Fruit fly (Drosophila melanogaster) whole organism, embryonic: ENCODE measurements around the gene Megf8.

Experiments
- CG10543 ChIP-seq: fragments of 200-800 bp; sonication (Bioruptor generic); optimal IDR thresholded peaks from 3 replicates; lab custom pipeline; 2017; ENCODE audit warnings: missing biosample characterization, mild to moderate bottlenecking, missing genetic modification characterization, moderate library complexity
- CG10959 ChIP-seq: fragments of 200-800 bp; sonication (Bioruptor generic); IDR thresholded peaks from 2 replicates; pipeline ENCODE4 v1.3.6; 2022; ENCODE audit warnings: missing biosample characterization, missing genetic modification characterization
- CG11504 ChIP-seq: fragments of 200-800 bp; sonication (Bioruptor generic); optimal IDR thresholded peaks from 3 replicates; lab custom pipeline; 2019; ENCODE audit warnings: missing biosample characterization, mild to moderate bottlenecking, missing genetic modification characterization, moderate library complexity
- CG12769 ChIP-seq: fragments of 200-800 bp; sonication (Bioruptor generic); optimal IDR thresholded peaks from 2 replicates; lab custom pipeline; 2019; ENCODE audit warnings: missing biosample characterization, mild to moderate bottlenecking, missing genetic modification characterization, moderate library complexity
- CG13894 ChIP-seq: fragments of 200-800 bp; sonication (Bioruptor generic); optimal IDR thresholded peaks from 3 replicates; lab custom pipeline; 2018; ENCODE audit warnings: missing biosample characterization, mild to moderate bottlenecking, missing genetic modification characterization, moderate library complexity
- CG14441 ChIP-seq: fragments of 200-800 bp; sonication (Bioruptor generic); IDR thresholded peaks from 2 replicates; pipeline ENCODE4 v1.3.6; 2022; ENCODE audit warnings: missing biosample characterization, missing genetic modification characterization
- CG15269 ChIP-seq: fragments of 200-800 bp; sonication (Bioruptor generic); optimal IDR thresholded peaks from 2 replicates; lab custom pipeline; 2018; ENCODE audit warnings: missing biosample characterization, mild to moderate bottlenecking, missing genetic modification characterization, moderate library complexity
- CG15601 ChIP-seq: fragments of 200-800 bp; sonication (Bioruptor generic); optimal IDR thresholded peaks from 3 replicates; lab custom pipeline; 2019; ENCODE audit warnings: missing biosample characterization, mild to moderate bottlenecking, missing genetic modification characterization, moderate library complexity
- CG1647 ChIP-seq: fragments of 200-800 bp; sonication (Bioruptor generic); optimal IDR thresholded peaks from 3 replicates; lab custom pipeline; 2016; ENCODE audit warnings: missing biosample characterization, missing genetic modification characterization
- CG16813 ChIP-seq: fragments of 200-800 bp; sonication (Bioruptor generic); IDR thresholded peaks from 3 replicates; pipeline ENCODE4 v1.3.6; 2022; ENCODE audit warnings: missing biosample characterization, missing genetic modification characterization; ENCODE audit not compliant: partially characterized antibody
- CG2875 ChIP-seq: fragments of 200-800 bp; sonication (Bioruptor generic); optimal IDR thresholded peaks from 2 replicates; lab custom pipeline; 2017; ENCODE audit warnings: missing biosample characterization, mild to moderate bottlenecking, missing genetic modification characterization, missing genetic modification reagents
- CG6254 ChIP-seq: fragments of 200-800 bp; sonication (Bioruptor generic); optimal IDR thresholded peaks from 3 replicates; lab custom pipeline; 2017; ENCODE audit warnings: mild to moderate bottlenecking, missing biosample characterization, missing genetic modification reagents, missing genetic modification characterization
- CG6689 ChIP-seq: fragments of 200-800 bp; sonication (Bioruptor generic); IDR thresholded peaks from 2 replicates; pipeline ENCODE4 v1.3.6; 2022; ENCODE audit warnings: missing biosample characterization, missing genetic modification characterization
- CG8290 ChIP-seq, 3 experiments: fragments of 200-800 bp; sonication (Bioruptor generic); optimal IDR thresholded peaks; 2 replicates each; lab custom pipeline; 2016 to 2019; ENCODE audit warnings: missing biosample characterization in 3 of 3, missing genetic modification characterization in 3 of 3, mild to moderate bottlenecking in 2 of 3, moderate library complexity in 1 of 3
- CG8359 ChIP-seq: fragments of 200-800 bp; sonication (Bioruptor generic); optimal IDR thresholded peaks from 2 replicates; lab custom pipeline; 2017; ENCODE audit warnings: missing biosample characterization, mild to moderate bottlenecking, missing genetic modification characterization, borderline replicate concordance
- CTCF ChIP-seq: fragments of 200-800 bp; sonication (Bioruptor generic); optimal IDR thresholded peaks from 2 replicates; lab custom pipeline; 2017; ENCODE audit warnings: missing biosample characterization, mild to moderate bottlenecking, missing genetic modification characterization, moderate library complexity
- Camta ChIP-seq: fragments of 200-800 bp; sonication (Bioruptor generic); optimal IDR thresholded peaks from 2 replicates; lab custom pipeline; 2016; ENCODE audit warnings: missing biosample characterization, missing genetic modification characterization
- Deaf1 ChIP-seq: fragments of 200-800 bp; optimal IDR thresholded peaks from 3 replicates; lab custom pipeline; 2019; ENCODE audit warnings: missing biosample characterization, mild to moderate bottlenecking, missing genetic modification characterization, moderate library complexity
- Dip2 ChIP-seq: fragments of 200-800 bp; sonication (Bioruptor generic); IDR thresholded peaks from 2 replicates; pipeline ENCODE4 v1.3.6; 2022; ENCODE audit warnings: missing biosample characterization, missing genetic modification characterization
- Dll ChIP-seq: fragments of 200-800 bp; sonication (Bioruptor generic); IDR thresholded peaks from 4 replicates; pipeline ENCODE4 v1.3.6; 2022; ENCODE audit warnings: missing biosample characterization, missing genetic modification characterization; ENCODE audit not compliant: partially characterized antibody
- Hand ChIP-seq: fragments of 200-800 bp; sonication (Bioruptor generic); optimal IDR thresholded peaks from 2 replicates; lab custom pipeline; 2017; ENCODE audit warnings: mild to moderate bottlenecking, missing biosample characterization, missing genetic modification reagents, missing genetic modification characterization
- Kr ChIP-seq: fragments of 200-800 bp; sonication (Bioruptor generic); optimal IDR thresholded peaks from 2 replicates; lab custom pipeline; 2017; ENCODE audit warnings: missing biosample characterization, mild to moderate bottlenecking, missing genetic modification characterization
- NC2β ChIP-seq: fragments of 200-800 bp; sonication (Bioruptor generic); optimal IDR thresholded peaks from 2 replicates; lab custom pipeline; 2016; ENCODE audit warnings: missing biosample characterization, missing genetic modification characterization
- Oli ChIP-seq: fragments of 200-800 bp; sonication (Bioruptor generic); optimal IDR thresholded peaks from 2 replicates; lab custom pipeline; 2018; ENCODE audit warnings: missing biosample characterization, mild to moderate bottlenecking, missing genetic modification characterization, moderate library complexity
- Rx ChIP-seq: fragments of 200-800 bp; sonication (Bioruptor generic); IDR thresholded peaks from 2 replicates; pipeline ENCODE4 v1.3.6; 2022; ENCODE audit warnings: missing biosample characterization, missing genetic modification characterization
- Trl ChIP-seq, 3 experiments: fragments of >200 bp in 2 of 3; fragments of 200-800 bp in 1 of 3; sonication (Bioruptor generic) in 1 of 3; optimal IDR thresholded peaks; 2 replicates in 1 of 3; 3 replicates in 2 of 3; lab custom pipeline; 2016 to 2017; ENCODE audit warnings: missing biosample characterization in 1 of 3, missing genetic modification characterization in 1 of 3
- ac ChIP-seq: fragments of 200-800 bp; sonication (Bioruptor generic); optimal IDR thresholded peaks from 3 replicates; lab custom pipeline; 2017; ENCODE audit warnings: missing biosample characterization, mild to moderate bottlenecking, missing genetic modification characterization
- chinmo ChIP-seq: fragments of 200-800 bp; sonication (Bioruptor generic); IDR thresholded peaks from 4 replicates; pipeline ENCODE4 v1.3.6; 2022; ENCODE audit warnings: missing biosample characterization, missing genetic modification characterization; ENCODE audit not compliant: partially characterized antibody
- crol ChIP-seq: fragments of 200-800 bp; sonication (Bioruptor generic); IDR thresholded peaks from 2 replicates; pipeline ENCODE4 v1.3.6; 2022; ENCODE audit warnings: missing biosample characterization, missing genetic modification characterization
- cwo ChIP-seq: fragments of 200-800 bp; sonication (Bioruptor generic); optimal IDR thresholded peaks from 3 replicates; lab custom pipeline; 2017; ENCODE audit warnings: missing biosample characterization, missing genetic modification characterization, mild to moderate bottlenecking, moderate library complexity, missing genetic modification reagents
- eve ChIP-seq, 2 experiments: fragments of >200 bp; optimal IDR thresholded peaks; 2 replicates each; lab custom pipeline; 2017; ENCODE audit warnings: missing biosample characterization in 2 of 2, missing genetic modification characterization in 2 of 2
- ftz-f1 ChIP-seq: fragments of 200-800 bp; sonication (Bioruptor generic); optimal IDR thresholded peaks from 2 replicates; lab custom pipeline; 2016; ENCODE audit warnings: missing biosample characterization, missing genetic modification characterization
- grn ChIP-seq: fragments of 200-800 bp; sonication (Bioruptor generic); optimal IDR thresholded peaks from 3 replicates; lab custom pipeline; 2017; ENCODE audit warnings: missing biosample characterization, missing genetic modification characterization
- hb ChIP-seq: fragments of 200-800 bp; sonication (Bioruptor generic); IDR thresholded peaks from 3 replicates; pipeline ENCODE4 v1.3.6; 2022; ENCODE audit warnings: missing biosample characterization, missing genetic modification characterization; ENCODE audit not compliant: partially characterized antibody
- hkb ChIP-seq, 2 experiments: fragments of 200-800 bp in 1 of 2; fragments of >200 bp in 1 of 2; sonication (Bioruptor generic) in 1 of 2; IDR thresholded peaks in 1 of 2; optimal IDR thresholded peaks in 1 of 2; 2 replicates each; pipeline versions ENCODE4 v1.3.6 to Lab custom; 2017 to 2022; ENCODE audit warnings: missing biosample characterization in 1 of 2, missing genetic modification characterization in 1 of 2
- ind ChIP-seq: fragments of 200-800 bp; sonication (Bioruptor generic); optimal IDR thresholded peaks from 3 replicates; lab custom pipeline; 2016; ENCODE audit warnings: missing biosample characterization, missing genetic modification characterization
- inv ChIP-seq: fragments of 200-800 bp; sonication (Bioruptor generic); IDR thresholded peaks from 2 replicates; pipeline ENCODE4 v1.3.6; 2022; ENCODE audit warnings: missing biosample characterization, missing genetic modification characterization; ENCODE audit not compliant: partially characterized antibody
- kay ChIP-seq: fragments of 200-800 bp; sonication (Bioruptor generic); optimal IDR thresholded peaks from 2 replicates; lab custom pipeline; 2016; ENCODE audit warnings: missing biosample characterization, missing genetic modification characterization
- pzg ChIP-seq: fragments of 200-800 bp; sonication (Bioruptor generic); optimal IDR thresholded peaks from 3 replicates; lab custom pipeline; 2018; ENCODE audit warnings: missing biosample characterization, mild to moderate bottlenecking, missing genetic modification characterization, moderate library complexity
- scrt ChIP-seq: fragments of 200-800 bp; sonication (Bioruptor generic); optimal IDR thresholded peaks from 2 replicates; lab custom pipeline; 2018; ENCODE audit warnings: missing biosample characterization, mild to moderate bottlenecking, missing genetic modification characterization, moderate library complexity
- sd ChIP-seq: fragments of 200-800 bp; sonication (Bioruptor generic); optimal IDR thresholded peaks from 3 replicates; lab custom pipeline; 2018; ENCODE audit warnings: missing biosample characterization, mild to moderate bottlenecking, missing genetic modification characterization, moderate library complexity
- sens ChIP-seq: fragments of 200-800 bp; sonication (Bioruptor generic); peaks from one replicate; lab custom pipeline; 2016; ENCODE audit warnings: missing biosample characterization, missing genetic modification characterization
- sob ChIP-seq: fragments of 200-800 bp; sonication (Bioruptor generic); IDR thresholded peaks from 2 replicates; pipeline ENCODE4 v1.3.6; 2022; ENCODE audit warnings: missing biosample characterization, missing genetic modification characterization
- sug ChIP-seq: fragments of 200-800 bp; optimal IDR thresholded peaks from 2 replicates; lab custom pipeline; 2019; ENCODE audit warnings: missing biosample characterization, mild to moderate bottlenecking, missing genetic modification characterization, moderate library complexity
- unpg ChIP-seq: fragments of 200-800 bp; sonication (Bioruptor generic); optimal IDR thresholded peaks from 3 replicates; lab custom pipeline; 2018; ENCODE audit warnings: missing biosample characterization, mild to moderate bottlenecking, missing genetic modification characterization, moderate library complexity
- z ChIP-seq: fragments of 200-800 bp; sonication (Bioruptor generic); IDR thresholded peaks from 3 replicates; pipeline ENCODE4 v1.3.6; 2022; ENCODE audit warnings: missing biosample characterization, missing genetic modification characterization

The Megf8 gene

dm6 chr2L:8088025-8088789 is 44.9 kb downstream of the Megf8 start (continued):
- TF ChIP-seq grn (peak; percentile 42), CG16813 (0 out of 3 replicates have a peak, but pooled peaks have one; percentile 26), Dll (0 out of 4 replicates have a peak, but pooled peaks have one; percentile 17), CG8290 (GFP tag; optimal IDR thresholded peaks at IDR 0.05; lab: Kevin White, UChicago) (no peak), CG8290 (tag; optimal IDR thresholded peaks at IDR 0.05; lab: Kevin White, UChicago) (peak in 1 of 2 experiments; percentile 52), ac (GFP tag; lab: Kevin White, UChicago) (no peak), Deaf1 (tag; lab: Kevin White, UChicago) (peak; percentile 23), CG8359 (no peak), sug (peak; percentile 19), CG10543 (GFP tag; lab: Kevin White, UChicago) (peak; percentile 61), CG6689 (GFP tag; lab: Robert Waterston, UW) (no peak), ftz-f1 (GFP tag; lab: Kevin White, UChicago) (peak; percentile 47), CG10959 (no peak), Trl (optimal IDR thresholded peaks at IDR 0.05; lab: Kevin White, UChicago) (peak; percentile 65 to 86), Trl (GFP tag; optimal IDR thresholded peaks at IDR 0.05; lab: Kevin White, UChicago) (no peak), Dip2 (GFP tag; lab: Robert Waterston, UW) (no peak), Hand (GFP tag; lab: Kevin White, UChicago) (peak; percentile 41), z (GFP tag; lab: Robert Waterston, UW) (0 out of 3 replicates have a peak, but pooled peaks have one; percentile 26), CG2875 (GFP tag; lab: Kevin White, UChicago) (no peak), Rx (GFP tag; lab: Robert Waterston, UW) (no peak), CG11504 (tag; lab: Kevin White, UChicago) (peak; percentile 16)

DNA sequence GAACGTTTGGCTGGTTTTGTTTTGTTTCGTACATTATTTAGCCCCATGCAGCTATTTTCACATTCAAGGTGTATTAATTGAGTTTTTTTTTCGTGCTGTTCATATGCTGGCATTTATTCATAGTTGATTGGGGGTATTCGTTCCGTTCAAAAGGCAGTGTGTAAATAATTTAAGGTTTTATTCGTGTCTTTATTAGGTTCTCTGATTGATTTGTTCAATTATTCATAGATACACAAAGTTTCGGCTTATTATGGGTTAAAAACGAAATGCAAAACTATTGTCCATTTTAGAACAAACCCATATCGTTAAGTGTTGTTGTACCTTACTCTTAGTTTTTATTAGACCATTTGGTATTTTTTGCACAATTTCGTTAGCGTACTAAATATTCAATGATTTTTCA is 48.2 kb downstream of the Megf8 start:
- TF ChIP-seq Kr (no peak), sens (GFP tag; lab: Kevin White, UChicago) (peak; percentile 18), hb (GFP tag; lab: Robert Waterston, UW) (no peak), CG14441 (GFP tag; lab: Robert Waterston, UW) (no peak), eve (GFP tag; optimal IDR thresholded peaks at IDR 0.05; lab: Kevin White, UChicago) (peak in 1 of 2 experiments; percentile 69), CG15269 (tag; lab: Kevin White, UChicago) (no peak), chinmo (0 out of 4 replicates have a peak, but pooled peaks have one; percentile 12), Camta (GFP tag; lab: Kevin White, UChicago) (no peak), NC2β (GFP tag; lab: Kevin White, UChicago) (no peak), CG1647 (GFP tag; lab: Kevin White, UChicago) (no peak), CG13894 (tag; lab: Kevin White, UChicago) (no peak)

- TF ChIP-seq CG10543 (GFP tag; lab: Kevin White, UChicago), result peak; percentile 46
- peak; percentile 4 for TF ChIP-seq CG13894 (tag; lab: Kevin White, UChicago)
- TF ChIP-seq ind (GFP tag; lab: Kevin White, UChicago), result no peak
- no peak for TF ChIP-seq unpg (GFP tag; lab: Kevin White, UChicago)
- TF ChIP-seq sd (tag; lab: Kevin White, UChicago), result peak; percentile 43
- TF ChIP-seq CG15601 (tag; lab: Kevin White, UChicago), result no peak
- peak; percentile 73 for TF ChIP-seq crol
- TF ChIP-seq pzg (GFP tag; lab: Kevin White, UChicago), result no peak
- no peak for TF ChIP-seq scrt (GFP tag; lab: Kevin White, UChicago)
- TF ChIP-seq hkb (optimal IDR thresholded peaks at IDR 0.05; lab: Kevin White, UChicago), result peak; percentile 16
- no peak for TF ChIP-seq hkb (GFP tag; IDR thresholded peaks at IDR 0.05; lab: Robert Waterston, UW)
- 0 out of 2 replicates have a peak, but pooled peaks have one; percentile 12 for TF ChIP-seq inv (GFP tag; lab: Robert Waterston, UW)
- 0 out of 2 replicates have a peak, but pooled peaks have one; percentile 14 for TF ChIP-seq sob (GFP tag; lab: Robert Waterston, UW)
- TF ChIP-seq CG12769 (tag; lab: Kevin White, UChicago), result peak; percentile 59
- TF ChIP-seq cwo (GFP tag; lab: Kevin White, UChicago), result peak; percentile 36
- TF ChIP-seq CTCF, result no peak
- no peak for TF ChIP-seq Oli (tag; lab: Kevin White, UChicago)
- peak; percentile 24 for TF ChIP-seq kay (GFP tag; lab: Kevin White, UChicago)
- TF ChIP-seq CG6254, result no peak
Measured at dm6 chr2L:8091908-8092307, 48.6 kb downstream of the Megf8 start.
